Worm (Caenorhabditis elegans): Measurements from ENCODE around the gene Y54G2A.28.

Y54G2A.28 gene

DNA sequence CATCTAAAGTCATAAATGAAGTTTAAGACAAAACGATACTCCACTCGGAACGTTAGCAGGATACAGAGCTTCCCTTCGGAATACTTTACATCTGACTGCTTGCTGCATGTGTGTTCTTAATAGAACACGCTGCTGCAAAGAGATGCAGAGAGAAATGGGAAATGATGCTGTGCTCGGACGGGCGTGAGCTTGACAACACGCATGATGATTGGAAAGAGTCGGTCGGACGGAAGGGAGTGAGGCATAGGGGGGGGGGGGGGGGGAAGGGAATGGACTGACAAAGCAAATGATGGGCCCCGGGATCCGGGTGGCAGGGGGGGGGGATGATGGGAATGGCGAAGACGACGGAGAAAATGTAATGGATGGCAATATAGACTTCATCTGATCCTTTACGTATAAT, 14.9 kb downstream of the Y54G2A.28 start:
- peak; percentile 3 for TF ChIP-seq sptf-1 (tag; optimal IDR thresholded peaks at IDR 0.05)
- no peak for TF ChIP-seq elt-3 (tag; optimal IDR thresholded peaks at IDR 0.05)
- TF ChIP-seq nhr-2 (tag; optimal IDR thresholded peaks at IDR 0.05), result no peak
- TF ChIP-seq ham-2 (GFP tag; optimal IDR thresholded peaks at IDR 0.05), result peak; percentile 11

DNA sequence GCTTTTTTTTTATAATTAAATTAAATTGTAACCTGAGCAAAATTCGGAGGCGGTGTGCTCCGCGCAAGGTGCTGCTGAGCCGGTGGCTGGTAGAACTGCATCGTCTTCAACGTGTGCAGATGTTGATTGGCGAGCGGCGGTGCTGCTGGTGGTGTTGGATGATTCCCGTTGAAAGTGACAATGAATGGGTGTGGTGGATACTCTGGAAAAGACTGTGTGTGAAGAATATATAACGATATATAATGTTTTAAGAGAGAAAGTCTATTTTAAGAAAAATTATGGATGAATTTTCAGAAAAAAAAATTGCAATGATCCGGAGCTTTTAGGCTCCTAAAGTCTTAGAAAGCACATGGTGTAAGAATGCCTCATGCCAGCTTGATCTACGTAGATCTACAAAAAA, 16.8 kb downstream of the Y54G2A.28 start, which contains the start of gene Y54G2A.26:
TSS of gene Y54G2A.26 (minus strand) at position 101 of the 400 bp plus-strand sequence.
- no peak for TF ChIP-seq nhr-2 (tag; optimal IDR thresholded peaks at IDR 0.05)
- TF ChIP-seq ceh-83 (GFP tag; optimal IDR thresholded peaks at IDR 0.05), result no peak
- no peak for TF ChIP-seq elt-3 (tag; optimal IDR thresholded peaks at IDR 0.05)
- no peak for TF ChIP-seq nhr-28 (tag; optimal IDR thresholded peaks at IDR 0.05)
- TF ChIP-seq elt-1 (tag; optimal IDR thresholded peaks at IDR 0.05; ENCODE audit: borderline replicate concordance, insufficient read depth), result no peak
- TF ChIP-seq tbx-8 (GFP tag; optimal IDR thresholded peaks at IDR 0.05), result no peak
- TF ChIP-seq lin-13 (tag; optimal IDR thresholded peaks at IDR 0.05), result no peak
- TF ChIP-seq snpc-4 (tag; optimal IDR thresholded peaks at IDR 0.05), result no peak
- no peak for TF ChIP-seq ztf-11 (tag; optimal IDR thresholded peaks at IDR 0.05)
- TF ChIP-seq lsy-2 (tag; optimal IDR thresholded peaks at IDR 0.05), result no peak
- no peak for TF ChIP-seq ceh-39 (tag; optimal IDR thresholded peaks at IDR 0.05)
- no peak for TF ChIP-seq sptf-1 (tag; optimal IDR thresholded peaks at IDR 0.05)
- no peak for TF ChIP-seq pha-4 (tag; optimal IDR thresholded peaks at IDR 0.05)
- no peak for TF ChIP-seq ceh-43 (GFP tag; optimal IDR thresholded peaks at IDR 0.05)
- TF ChIP-seq unc-62 (GFP tag; optimal IDR thresholded peaks at IDR 0.05), result no peak
- TF ChIP-seq blmp-1 (tag; optimal IDR thresholded peaks at IDR 0.05), result no peak
- TF ChIP-seq bed-3 (GFP tag; optimal IDR thresholded peaks at IDR 0.05), result no peak
- no peak for TF ChIP-seq mls-2 (tag; optimal IDR thresholded peaks at IDR 0.05)
- no peak for TF ChIP-seq ham-2 (GFP tag; optimal IDR thresholded peaks at IDR 0.05)
- no peak for TF ChIP-seq nhr-76 (tag; optimal IDR thresholded peaks at IDR 0.05)

DNA sequence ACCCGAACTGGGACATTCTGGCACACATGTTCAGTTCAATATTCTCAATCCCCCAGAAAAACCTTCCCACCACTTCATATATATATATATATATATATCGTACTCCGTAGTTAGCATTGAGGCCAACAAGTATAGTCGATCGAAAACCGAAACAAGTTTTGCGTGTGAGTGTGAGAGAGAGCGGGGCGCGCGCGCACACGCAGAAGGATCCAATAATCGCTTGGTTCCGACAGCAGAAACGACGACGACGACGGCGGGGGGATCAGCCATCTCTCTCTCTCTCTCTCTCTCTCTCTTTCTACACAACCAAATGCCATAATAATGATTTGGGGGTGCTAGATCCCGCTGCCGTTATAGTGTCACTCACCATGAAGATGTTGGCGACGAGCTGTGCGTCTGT, 17.3 kb downstream of the Y54G2A.28 start:
- TF ChIP-seq nhr-76 (tag; optimal IDR thresholded peaks at IDR 0.05), result no peak
- TF ChIP-seq elt-1 (tag; optimal IDR thresholded peaks at IDR 0.05; ENCODE audit: borderline replicate concordance, insufficient read depth), result no peak
- no peak for TF ChIP-seq snpc-4 (tag; optimal IDR thresholded peaks at IDR 0.05)
- TF ChIP-seq drap-1 (GFP tag; optimal IDR thresholded peaks at IDR 0.05), result no peak
- TF ChIP-seq nhr-12 (tag; optimal IDR thresholded peaks at IDR 0.05), result no peak
- no peak for TF ChIP-seq pha-4 (tag; optimal IDR thresholded peaks at IDR 0.05)
- no peak for TF ChIP-seq ztf-11 (tag; optimal IDR thresholded peaks at IDR 0.05)

DNA sequence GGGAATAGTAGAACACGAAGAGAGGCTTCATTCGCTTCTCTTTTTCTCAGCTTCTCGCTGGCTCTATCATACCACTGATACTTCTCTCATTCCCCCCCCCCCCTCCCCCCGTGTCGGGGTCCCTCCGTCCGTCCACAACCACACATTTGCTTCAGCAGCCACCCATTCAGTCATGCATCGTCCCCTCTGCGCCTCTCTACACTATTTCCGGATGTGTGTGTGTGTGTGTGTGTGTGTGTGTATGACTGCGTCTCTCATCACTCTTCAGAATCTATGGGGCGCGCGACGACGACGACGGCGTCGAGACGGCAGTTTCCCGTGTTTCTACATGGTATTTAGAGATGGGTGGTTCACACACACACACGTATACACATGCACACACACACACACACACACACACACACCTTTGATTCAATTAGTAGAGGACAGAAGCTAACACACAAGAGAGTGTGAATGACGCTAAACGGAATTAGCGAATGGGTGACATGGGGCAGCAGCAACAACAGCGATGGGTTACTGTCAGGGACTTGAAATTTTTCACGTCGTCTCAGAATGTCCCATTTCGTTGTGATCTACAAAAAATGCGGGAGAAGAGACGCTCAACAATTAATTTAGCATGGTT, 18.8 kb downstream of the Y54G2A.28 start:
- TF ChIP-seq lin-32 (GFP tag; optimal IDR thresholded peaks at IDR 0.05) (no peak), ham-2 (GFP tag; optimal IDR thresholded peaks at IDR 0.05) (peak; percentile 73), sptf-1 (tag; optimal IDR thresholded peaks at IDR 0.05) (peak; percentile 85), lin-13 (tag; optimal IDR thresholded peaks at IDR 0.05) (no peak), flh-1 (GFP tag; optimal IDR thresholded peaks at IDR 0.05) (no peak), ceh-83 (GFP tag; optimal IDR thresholded peaks at IDR 0.05) (no peak), ces-1 (GFP tag; optimal IDR thresholded peaks at IDR 0.05) (peak; percentile 57), unc-120 (tag; optimal IDR thresholded peaks at IDR 0.05; ENCODE audit: poor library complexity, severe bottlenecking) (peak; percentile 80), drap-1 (GFP tag; optimal IDR thresholded peaks at IDR 0.05) (peak; percentile 60), sem-2 (GFP tag; optimal IDR thresholded peaks at IDR 0.05) (no peak), nhr-2 (tag; optimal IDR thresholded peaks at IDR 0.05) (no peak), ztf-11 (tag; optimal IDR thresholded peaks at IDR 0.05) (peak; percentile 64), ceh-43 (GFP tag; optimal IDR thresholded peaks at IDR 0.05) (peak; percentile 10), cnd-1 (tag; optimal IDR thresholded peaks at IDR 0.05) (peak; percentile 57), ceh-39 (tag; optimal IDR thresholded peaks at IDR 0.05) (no peak), mls-2 (tag; optimal IDR thresholded peaks at IDR 0.05) (peak; percentile 79), M03D4.4 (tag; optimal IDR thresholded peaks at IDR 0.05) (peak; percentile 68)

DNA sequence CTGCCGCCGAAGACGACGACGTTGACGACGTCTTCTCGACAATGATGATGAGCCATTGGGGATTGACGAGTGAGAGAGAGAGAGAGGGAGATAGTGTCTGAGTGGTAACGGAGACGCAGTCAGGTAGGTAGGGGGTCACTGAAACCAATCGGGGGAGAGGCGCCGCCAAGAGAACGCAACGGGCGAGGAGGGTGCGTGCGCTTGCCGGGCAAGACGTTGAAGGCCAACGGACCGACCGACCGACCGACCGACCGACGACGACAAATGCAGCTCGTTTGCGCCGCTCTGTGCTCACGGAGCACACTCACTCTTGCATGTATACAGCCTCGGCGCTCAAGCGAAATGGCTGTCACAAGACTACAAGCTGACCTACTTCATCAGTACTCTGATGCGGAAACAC, 21.7 kb downstream of the Y54G2A.28 start:
- peak; percentile 22 for TF ChIP-seq mls-2 (tag; optimal IDR thresholded peaks at IDR 0.05)
- no peak for TF ChIP-seq lin-13 (tag; optimal IDR thresholded peaks at IDR 0.05)
- no peak for TF ChIP-seq ztf-11 (tag; optimal IDR thresholded peaks at IDR 0.05)
- peak; percentile 37 for TF ChIP-seq sptf-1 (tag; optimal IDR thresholded peaks at IDR 0.05)
- TF ChIP-seq snpc-4 (tag; optimal IDR thresholded peaks at IDR 0.05), result no peak
- peak; percentile 30 for TF ChIP-seq cnd-1 (tag; optimal IDR thresholded peaks at IDR 0.05)
- peak; percentile 0 for TF ChIP-seq unc-62 (GFP tag; optimal IDR thresholded peaks at IDR 0.05)
- TF ChIP-seq flh-1 (GFP tag; optimal IDR thresholded peaks at IDR 0.05), result no peak
- peak; percentile 30 for TF ChIP-seq drap-1 (GFP tag; optimal IDR thresholded peaks at IDR 0.05)
- no peak for TF ChIP-seq hlh-1 (tag; optimal IDR thresholded peaks at IDR 0.05)
